Fruit fly (Drosophila melanogaster) whole organism, pupa: ENCODE measurements around the gene CG17065.
"Not testable (repeated sequence)": the region's sequence is repeated elsewhere in the genome, so short reads cannot be mapped to it uniquely, and the experiment has no call there.

ENCODE experiments used
- CG10348 ChIP-seq: fragments of 200-800 bp; sonication (Bioruptor generic); IDR thresholded peaks from 2 replicates; pipeline ENCODE4 v1.3.6; 2022; ENCODE audit warnings: missing biosample characterization, missing genetic modification characterization
- CG32121 ChIP-seq: fragments of 200-800 bp; sonication (Bioruptor generic); IDR thresholded peaks from 2 replicates; pipeline ENCODE4 v1.3.6; 2022; ENCODE audit warnings: missing biosample characterization, missing genetic modification characterization
- CG8301 ChIP-seq: fragments of 200-800 bp; sonication (Bioruptor generic); optimal IDR thresholded peaks from 2 replicates; lab custom pipeline; 2018; ENCODE audit warnings: missing biosample characterization, mild to moderate bottlenecking, missing genetic modification characterization

Gene CG17065

DNA sequence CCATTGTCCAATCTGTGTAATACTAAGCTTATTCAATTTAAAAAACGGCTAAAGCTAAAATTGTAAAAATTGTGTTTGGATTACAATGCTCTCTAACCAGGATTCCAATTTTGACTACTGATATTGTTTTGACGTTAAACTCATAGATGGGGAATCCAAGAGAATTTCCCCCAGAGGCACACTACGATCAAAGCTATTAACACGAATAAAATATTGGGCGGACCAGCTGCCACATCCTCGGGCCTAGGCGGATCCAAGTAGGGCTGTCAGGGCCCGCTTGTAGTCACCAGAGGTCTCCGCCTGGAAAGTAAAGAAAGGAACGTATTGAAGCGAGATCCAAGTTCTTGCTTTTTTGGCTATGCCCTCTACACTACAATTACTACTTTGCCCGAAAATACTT, 47.5 kb downstream of the CG17065 start, which contains the start of gene SdicB:
SdicB (minus strand) TSS at position 101 of the 400 bp plus-strand sequence.
- TF ChIP-seq CG10348 (GFP tag; lab: Robert Waterston, UW); CG8301 (tag; lab: Kevin White, UChicago); CG32121 (GFP tag; lab: Robert Waterston, UW): not testable (repeated sequence)
